Worm (Caenorhabditis elegans) whole organism, early embryonic: Measurements from ENCODE around the gene dyci-1.

Source experiments
- B0310.2 ChIP-seq: sonication (generic microtip); optimal IDR thresholded peaks from 2 replicates; lab custom pipeline; 2016; ENCODE audit warnings: mild to moderate bottlenecking, missing genetic modification characterization, missing compliant biosample characterization
- ama-1 ChIP-seq: fragments of 150-350 bp; optimal IDR thresholded peaks from 2 replicates; lab custom pipeline; 2014
- ets-7 ChIP-seq: sonication (generic microtip); optimal IDR thresholded peaks from 2 replicates; lab custom pipeline; 2016; ENCODE audit warnings: missing genotype, missing genetic modification characterization, missing compliant biosample characterization
- hmbx-1 ChIP-seq: sonication (generic microtip); optimal IDR thresholded peaks from 2 replicates; lab custom pipeline; 2016; ENCODE audit warnings: mild to moderate bottlenecking, missing genetic modification characterization, missing compliant biosample characterization
- hnd-1 ChIP-seq: sonication (generic microtip); optimal IDR thresholded peaks from 2 replicates; lab custom pipeline; 2016; ENCODE audit warnings: missing genetic modification characterization, missing compliant biosample characterization
- tbx-11 ChIP-seq: fragments of 200-800 bp; sonication (Bioruptor generic); IDR thresholded peaks from 2 replicates; pipeline ENCODE4 v1.3.6; 2022; ENCODE audit warnings: missing genetic modification characterization, missing compliant biosample characterization
- tbx-37 ChIP-seq: fragments of 200-800 bp; sonication (Bioruptor generic); conservative IDR thresholded peaks from 2 replicates; pipeline ENCODE4 v1.3.6; 2022; ENCODE audit warnings: missing genetic modification reagents, missing genetic modification characterization, missing compliant biosample characterization

ce11 chrIV:6795529-6795928 is 10.5 kb upstream of the dyci-1 start, which contains the start of the genes C17H12.3 and C17H12.12:
- TF ChIP-seq ama-1 (lab: Kevin White, UChicago) = no peak
- TF ChIP-seq tbx-37 (GFP tag; lab: Robert Waterston, UW) = no peak
- TF ChIP-seq B0310.2 (tag; lab: Kevin White, UChicago) = no peak
- no peak for TF ChIP-seq hmbx-1 (tag; lab: Kevin White, UChicago)
- no peak for TF ChIP-seq ets-7 (tag; lab: Kevin White, UChicago)
- no peak for TF ChIP-seq hnd-1 (tag; lab: Kevin White, UChicago)
- TF ChIP-seq tbx-11 = no peak
